Worm (Caenorhabditis elegans): ENCODE results near the gene snr-5.

The snr-5 gene

DNA sequence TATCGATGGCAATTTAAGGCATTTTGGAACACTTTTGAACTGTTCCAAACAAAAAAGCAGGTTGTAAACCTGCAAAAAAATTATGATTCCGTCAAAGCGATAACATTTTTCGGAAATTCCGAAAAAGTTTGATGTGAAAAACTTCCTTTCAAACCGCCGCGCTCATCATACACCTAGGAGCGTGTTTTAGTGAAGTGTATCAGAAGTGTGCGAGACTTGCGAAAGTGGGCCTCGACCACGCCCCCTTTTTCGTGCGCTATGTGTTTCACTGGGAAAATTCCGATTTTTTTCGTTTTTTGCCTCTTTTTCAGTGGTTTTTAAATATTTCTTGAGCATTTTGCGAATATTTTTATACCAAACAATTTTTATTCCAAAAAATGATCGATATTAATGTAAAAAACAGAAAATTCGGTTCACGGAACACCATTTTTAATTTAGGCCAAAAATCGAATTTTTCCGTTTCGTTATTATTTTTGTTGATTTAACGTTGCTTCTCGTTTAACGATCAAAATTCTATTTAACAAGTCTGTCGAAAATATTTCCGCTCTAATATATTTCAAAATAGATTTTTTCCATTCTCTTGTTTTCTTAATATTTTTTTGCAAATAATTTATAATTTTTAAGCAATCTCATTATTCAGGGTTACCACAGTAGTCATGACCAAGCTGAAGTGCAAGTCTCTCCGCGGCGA lies 7.2 kb upstream of the snr-5 start, which contains the start of gene rpl-35 (continued):
- TF ChIP-seq sptf-1 (tag; optimal IDR thresholded peaks at IDR 0.05) (no peak), elt-3 (tag; optimal IDR thresholded peaks at IDR 0.05) (peak; percentile 98 to 100 (median 98)), ama-1 (optimal IDR thresholded peaks at IDR 0.05) (peak; percentile 81), Y116A8C.19 (tag; optimal IDR thresholded peaks at IDR 0.05; ENCODE audit: borderline replicate concordance) (peak; percentile 61), rnt-1 (tag; optimal IDR thresholded peaks at IDR 0.05) (peak; percentile 100), lin-14 (GFP tag; optimal IDR thresholded peaks at IDR 0.05) (peak; percentile 100), swsn-7 (tag; optimal IDR thresholded peaks at IDR 0.05) (peak; percentile 100), ceh-88 (GFP tag; IDR thresholded peaks at IDR 0.05) (peak; percentile 99), fkh-4 (tag; optimal IDR thresholded peaks at IDR 0.05; ENCODE audit: borderline replicate concordance) (peak; percentile 98), pqm-1 (tag; optimal IDR thresholded peaks at IDR 0.05) (peak; percentile 71), mep-1 (tag; optimal IDR thresholded peaks at IDR 0.05) (peak; percentile 99), grh-1 (GFP tag; IDR thresholded peaks at IDR 0.05) (peak; percentile 100), nhr-12 (tag; optimal IDR thresholded peaks at IDR 0.05) (peak; percentile 79), lin-15B (tag; optimal IDR thresholded peaks at IDR 0.05) (peak; percentile 99), mef-2 (tag; optimal IDR thresholded peaks at IDR 0.05) (peak; percentile 96), snu-23 (GFP tag; optimal IDR thresholded peaks at IDR 0.05) (peak; percentile 100), alr-1 (tag; optimal IDR thresholded peaks at IDR 0.05; ENCODE audit: borderline replicate concordance) (no peak), snpc-4 (tag; optimal IDR thresholded peaks at IDR 0.05) (peak; percentile 93), skn-1 (tag; optimal IDR thresholded peaks at IDR 0.05) (peak; percentile 99), lsy-2 (tag; optimal IDR thresholded peaks at IDR 0.05) (peak; percentile 98 to 99), zag-1 (tag; optimal IDR thresholded peaks at IDR 0.05) (peak; percentile 74), ztf-4 (tag; optimal IDR thresholded peaks at IDR 0.05) (peak; percentile 100), unc-62 (GFP tag; optimal IDR thresholded peaks at IDR 0.05) (peak; percentile 95), ceh-82 (tag; optimal IDR thresholded peaks at IDR 0.05) (peak; percentile 100), elt-2 (tag; optimal IDR thresholded peaks at IDR 0.05) (peak; percentile 98), efl-3 (GFP tag; optimal IDR thresholded peaks at IDR 0.05) (peak; percentile 98), sox-4 (tag; optimal IDR thresholded peaks at IDR 0.05) (peak; percentile 98), fkh-10 (GFP tag; optimal IDR thresholded peaks at IDR 0.05) (peak; percentile 99), jun-1 (tag; optimal IDR thresholded peaks at IDR 0.05) (peak; percentile 99), C16A3.4 (tag; optimal IDR thresholded peaks at IDR 0.05) (peak; percentile 100), unc-130 (tag; optimal IDR thresholded peaks at IDR 0.05) (peak; percentile 100), ceh-90 (tag; optimal IDR thresholded peaks at IDR 0.05) (peak; percentile 79), fkh-8 (tag; optimal IDR thresholded peaks at IDR 0.05) (peak; percentile 100), nhr-47 (tag; optimal IDR thresholded peaks at IDR 0.05) (peak; percentile 100), ets-5 (GFP tag; IDR thresholded peaks at IDR 0.05) (peak; percentile 88; the same call in 1 of the 2 replicates), nhr-19 (GFP tag; conservative IDR thresholded peaks at IDR 0.05) (peak; percentile 100), aha-1 (tag; optimal IDR thresholded peaks at IDR 0.05) (peak; percentile 98), dpl-1 (GFP tag; optimal IDR thresholded peaks at IDR 0.05) (peak; percentile 100), egl-27 (tag; optimal IDR thresholded peaks at IDR 0.05) (peak; percentile 85 to 95), dsc-1 (tag; optimal IDR thresholded peaks at IDR 0.05) (peak; percentile 100), unc-86 (tag; optimal IDR thresholded peaks at IDR 0.05) (peak; percentile 100), tlp-1 (tag; optimal IDR thresholded peaks at IDR 0.05) (no peak), zip-4 (GFP tag; optimal IDR thresholded peaks at IDR 0.05) (peak; percentile 98), ceh-8 (GFP tag; optimal IDR thresholded peaks at IDR 0.05) (peak; percentile 100), nhr-28 (tag; optimal IDR thresholded peaks at IDR 0.05) (peak; percentile 15), xbp-1 (tag; optimal IDR thresholded peaks at IDR 0.05) (peak; percentile 99), egl-13 (tag; optimal IDR thresholded peaks at IDR 0.05) (peak; percentile 99), nhr-85 (tag) (peak; percentile 100), C04F5.9 (tag; optimal IDR thresholded peaks at IDR 0.05) (peak; percentile 98), vab-15 (tag; optimal IDR thresholded peaks at IDR 0.05) (peak; percentile 98), nhr-237 (tag; optimal IDR thresholded peaks at IDR 0.05) (peak; percentile 99), aly-2 (tag; optimal IDR thresholded peaks at IDR 0.05) (peak; percentile 99)

All from whole organism, L1 larva.